Worm (Caenorhabditis elegans) whole organism, L3 larva: ENCODE data around the gene T14G12.11.

Experiments used
- R02D3.7 ChIP-seq: fragments of 150-350 bp; optimal IDR thresholded peaks from 2 replicates; lab custom pipeline; 2014; ENCODE audit warnings: missing biosample characterization, missing genetic modification characterization
- ZK546.5 ChIP-seq: sonication (generic microtip); optimal IDR thresholded peaks from 2 replicates; lab custom pipeline; 2017; ENCODE audit warnings: missing biosample characterization, missing genetic modification characterization
- aly-2 ChIP-seq: fragments of 150-350 bp; optimal IDR thresholded peaks from 2 replicates; lab custom pipeline; 2014; ENCODE audit warnings: missing biosample characterization, missing genetic modification characterization
- ama-1 ChIP-seq: fragments of 150-350 bp; optimal IDR thresholded peaks from 2 replicates; lab custom pipeline; 2018
- ceh-28 ChIP-seq: fragments of 150-350 bp; optimal IDR thresholded peaks from 2 replicates; lab custom pipeline; 2014; ENCODE audit warnings: missing biosample characterization, missing genetic modification reagents, missing genetic modification characterization
- ceh-82 ChIP-seq: fragments of 150-350 bp; optimal IDR thresholded peaks from 2 replicates; lab custom pipeline; 2014; ENCODE audit warnings: missing biosample characterization, missing genetic modification characterization
- egl-5 ChIP-seq: fragments of 150-350 bp; optimal IDR thresholded peaks from 2 replicates; lab custom pipeline; 2017; ENCODE audit warnings: missing biosample characterization, missing genetic modification reagents, missing genetic modification characterization, inconsistent platforms
- elt-1 ChIP-seq: fragments of 150-350 bp; optimal IDR thresholded peaks from 2 replicates; lab custom pipeline; 2014; ENCODE audit warnings: missing biosample characterization, missing genetic modification characterization
- elt-2 ChIP-seq: sonication (generic microtip); optimal IDR thresholded peaks from 2 replicates; lab custom pipeline; 2016; ENCODE audit warnings: missing genetic modification reagents, mild to moderate bottlenecking, missing genetic modification characterization, missing compliant biosample characterization
- elt-3 ChIP-seq, 3 experiments: fragments of 150-350 bp in 1 of 3; sonication (generic microtip) in 2 of 3; optimal IDR thresholded peaks; 2 replicates in 2 of 3; 4 replicates in 1 of 3; lab custom pipeline; 2014 to 2017; ENCODE audit warnings: missing biosample characterization in 3 of 3, missing genetic modification characterization in 3 of 3
- eor-1 ChIP-seq, 2 experiments: fragments of 150-350 bp; optimal IDR thresholded peaks; 2 replicates each; lab custom pipeline; 2014 to 2018; ENCODE audit warnings: missing biosample characterization in 2 of 2, missing genetic modification characterization in 2 of 2
- fkh-10 ChIP-seq: sonication (generic microtip); optimal IDR thresholded peaks from 2 replicates; lab custom pipeline; 2017; ENCODE audit warnings: missing biosample characterization, missing genetic modification reagents, missing genetic modification characterization
- hmg-11 ChIP-seq: sonication (generic microtip); optimal IDR thresholded peaks from 2 replicates; lab custom pipeline; 2016; ENCODE audit warnings: missing genetic modification characterization, missing compliant biosample characterization
- jun-1 ChIP-seq: fragments of 150-350 bp; optimal IDR thresholded peaks from 2 replicates; lab custom pipeline; 2014; ENCODE audit warnings: missing biosample characterization, missing genetic modification reagents, missing genetic modification characterization
- lin-15B ChIP-seq: fragments of 150-350 bp; optimal IDR thresholded peaks from 2 replicates; lab custom pipeline; 2014; ENCODE audit warnings: missing biosample characterization, missing genetic modification characterization
- lin-39 ChIP-seq: fragments of 150-350 bp; optimal IDR thresholded peaks from 2 replicates; lab custom pipeline; 2018; ENCODE audit warnings: missing biosample characterization, missing genetic modification reagents, missing genetic modification characterization
- lsy-12 ChIP-seq: sonication (generic microtip); optimal IDR thresholded peaks from 2 replicates; lab custom pipeline; 2016; ENCODE audit warnings: mild to moderate bottlenecking, missing genetic modification characterization, missing compliant biosample characterization
- mdl-1 ChIP-seq: fragments of 150-350 bp; optimal IDR thresholded peaks from 2 replicates; lab custom pipeline; 2014; ENCODE audit warnings: missing biosample characterization, missing genetic modification characterization
- mml-1 ChIP-seq: fragments of 150-350 bp; sonication (generic microtip); optimal IDR thresholded peaks from 3 replicates; lab custom pipeline; 2014; ENCODE audit warnings: missing biosample characterization, missing genetic modification characterization
- nfya-1 ChIP-seq: sonication (generic microtip); optimal IDR thresholded peaks from 2 replicates; lab custom pipeline; 2017; ENCODE audit warnings: missing genetic modification characterization, mild to moderate bottlenecking, missing compliant biosample characterization, antibody characterized with exemption, moderate library complexity; ENCODE audit not compliant: insufficient read depth
- nhr-11 ChIP-seq: fragments of 150-350 bp; optimal IDR thresholded peaks from 2 replicates; lab custom pipeline; 2014; ENCODE audit warnings: missing biosample characterization, missing genetic modification characterization
- nhr-12 ChIP-seq: fragments of 150-350 bp; optimal IDR thresholded peaks from 2 replicates; lab custom pipeline; 2014; ENCODE audit warnings: missing biosample characterization, missing genetic modification characterization
- nhr-23 ChIP-seq: fragments of 150-350 bp; optimal IDR thresholded peaks from 2 replicates; lab custom pipeline; 2014; ENCODE audit warnings: missing biosample characterization, missing genetic modification reagents, missing genetic modification characterization
- nhr-25 ChIP-seq: sonication (generic microtip); optimal IDR thresholded peaks from 2 replicates; lab custom pipeline; 2017; ENCODE audit warnings: missing biosample characterization, missing genetic modification characterization
- nhr-28 ChIP-seq: fragments of 150-350 bp; optimal IDR thresholded peaks from 2 replicates; lab custom pipeline; 2014; ENCODE audit warnings: missing biosample characterization, missing genetic modification characterization
- nhr-43 ChIP-seq: sonication (generic microtip); optimal IDR thresholded peaks from 2 replicates; lab custom pipeline; 2016; ENCODE audit warnings: mild to moderate bottlenecking, missing genetic modification characterization, missing compliant biosample characterization; ENCODE audit not compliant: poor library complexity, severe bottlenecking
- nhr-76 ChIP-seq: fragments of 150-350 bp; sonication (generic microtip); optimal IDR thresholded peaks from 5 replicates; lab custom pipeline; 2014; ENCODE audit warnings: missing biosample characterization, missing genetic modification characterization
- nhr-77 ChIP-seq: fragments of 150-350 bp; optimal IDR thresholded peaks from 2 replicates; lab custom pipeline; 2014; ENCODE audit warnings: missing biosample characterization, missing genetic modification characterization
- pha-4 ChIP-seq: fragments of 150-350 bp; optimal IDR thresholded peaks from 2 replicates; lab custom pipeline; 2014; ENCODE audit warnings: missing biosample characterization, missing genetic modification reagents, missing genetic modification characterization
- pqm-1 ChIP-seq: fragments of 150-350 bp; optimal IDR thresholded peaks from 2 replicates; lab custom pipeline; 2017; ENCODE audit warnings: missing biosample characterization, missing genetic modification characterization, inconsistent platforms
- skn-1 ChIP-seq: fragments of 150-350 bp; optimal IDR thresholded peaks from 2 replicates; lab custom pipeline; 2014; ENCODE audit warnings: missing biosample characterization, missing genetic modification characterization
- tbx-2 ChIP-seq: sonication (generic microtip); optimal IDR thresholded peaks from 2 replicates; lab custom pipeline; 2016; ENCODE audit warnings: mild to moderate bottlenecking, missing genetic modification characterization, missing compliant biosample characterization
- unc-62 ChIP-seq: fragments of 150-350 bp; sonication (generic microtip); optimal IDR thresholded peaks from 4 replicates; lab custom pipeline; 2014; ENCODE audit warnings: missing biosample characterization, missing genetic modification reagents, missing genetic modification characterization
- zag-1 ChIP-seq: fragments of 150-350 bp; optimal IDR thresholded peaks from 2 replicates; lab custom pipeline; 2014; ENCODE audit warnings: missing biosample characterization, missing genetic modification characterization

The T14G12.11 gene

DNA sequence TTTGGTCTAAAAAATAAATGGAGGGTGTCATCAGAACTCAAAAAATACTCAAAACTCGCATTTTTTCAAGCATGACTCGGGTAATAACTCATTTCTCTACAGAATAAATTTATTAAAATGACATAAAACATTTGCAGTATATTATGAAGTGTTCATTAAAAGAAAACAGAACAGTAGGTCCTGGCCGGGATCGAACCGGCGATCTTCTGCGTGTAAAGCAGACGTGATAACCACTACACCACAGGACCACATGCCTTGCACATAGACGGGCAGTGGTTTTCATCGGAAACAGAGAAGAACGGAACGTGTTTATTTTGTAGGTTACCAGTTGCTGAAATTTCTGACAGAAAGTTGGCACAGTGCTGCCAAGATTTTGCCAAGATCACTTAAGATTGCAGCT, 31.0 kb upstream of the T14G12.11 start:
- TF ChIP-seq nhr-43 (tag; lab: Kevin White, UChicago) (peak; percentile 28), nhr-28 (tag; lab: Kevin White, UChicago) (no peak), tbx-2 (tag; lab: Kevin White, UChicago) (no peak), ceh-28 (no peak), pha-4 (tag; lab: Kevin White, UChicago) (peak; percentile 2), eor-1 (tag; optimal IDR thresholded peaks at IDR 0.05; lab: Kevin White, UChicago) (no peak), ceh-82 (tag; lab: Kevin White, UChicago) (no peak), ama-1 (lab: Kevin White, UChicago) (no peak)

DNA sequence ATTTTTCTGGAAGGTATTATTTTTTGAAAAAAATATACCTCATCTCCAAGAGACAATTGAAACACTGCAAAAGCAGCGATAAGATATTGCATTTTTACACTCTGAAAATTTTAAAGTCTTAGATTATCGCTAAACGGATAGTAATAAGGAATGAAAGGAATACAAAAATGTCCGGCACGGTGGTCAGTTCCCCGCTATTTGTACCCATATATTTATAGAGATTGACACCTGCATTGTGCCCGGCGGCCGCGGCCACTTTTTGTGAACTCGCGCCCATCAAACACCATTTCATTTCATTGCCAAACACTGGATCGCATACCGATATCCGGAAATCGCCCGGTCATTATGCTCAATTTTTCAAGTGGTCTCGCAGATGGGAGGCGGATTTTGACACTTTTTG, 30.4 kb upstream of the T14G12.11 start, which contains the start of gene idpp-5:
TSS of gene idpp-5 (minus strand) at position 101 of the 400 bp plus-strand sequence.
- TF ChIP-seq mml-1 (tag; lab: Kevin White, UChicago) = no peak
- TF ChIP-seq nfya-1 (tag; lab: Kevin White, UChicago) = no peak
- no peak for TF ChIP-seq lin-15B (tag; lab: Kevin White, UChicago)
- no peak for TF ChIP-seq elt-1 (tag; lab: Kevin White, UChicago)
- no peak for TF ChIP-seq pqm-1 (tag; lab: Kevin White, UChicago)
- TF ChIP-seq ZK546.5 (tag; lab: Kevin White, UChicago) = no peak
- no peak for TF ChIP-seq pha-4 (tag; lab: Kevin White, UChicago)
- no peak for TF ChIP-seq zag-1

DNA sequence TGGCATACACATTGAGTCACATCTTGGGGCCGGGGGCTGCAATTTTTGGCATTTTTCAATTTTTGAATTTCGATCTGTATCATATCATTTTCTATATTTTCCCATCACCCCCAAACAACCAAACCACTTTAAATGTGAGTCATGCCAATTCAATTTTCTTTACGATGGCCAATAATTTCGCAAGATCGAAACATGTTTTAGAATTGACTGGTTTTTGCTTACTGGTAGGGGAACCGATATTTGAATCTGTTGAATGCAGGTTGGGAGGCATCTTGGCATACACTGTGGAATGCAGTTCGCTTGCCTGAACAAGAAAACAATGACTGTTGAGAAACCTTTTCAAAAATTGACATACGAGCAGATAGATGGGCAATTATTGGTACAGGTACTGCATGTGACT, 28.8 kb upstream of the T14G12.11 start:
- TF ChIP-seq nhr-11 = no peak
- no peak for TF ChIP-seq elt-2 (tag; lab: Kevin White, UChicago)
- no peak for TF ChIP-seq ceh-28
- no peak for TF ChIP-seq nhr-12 (tag; lab: Kevin White, UChicago)
- no peak for TF ChIP-seq hmg-11 (tag; lab: Kevin White, UChicago)
- no peak for TF ChIP-seq skn-1 (tag; lab: Kevin White, UChicago)
- TF ChIP-seq aly-2 (tag; lab: Kevin White, UChicago) = no peak
- TF ChIP-seq ZK546.5 (tag; lab: Kevin White, UChicago) = no peak
- TF ChIP-seq nhr-43 (tag; lab: Kevin White, UChicago) = no peak
- TF ChIP-seq pha-4 (tag; lab: Kevin White, UChicago) = no peak
- TF ChIP-seq fkh-10 (GFP tag; lab: Kevin White, UChicago) = no peak
- no peak for TF ChIP-seq egl-5 (tag; lab: Kevin White, UChicago)
- no peak for TF ChIP-seq mdl-1
- no peak for TF ChIP-seq nhr-77 (tag; lab: Kevin White, UChicago)
- no peak for TF ChIP-seq nhr-76 (tag; lab: Kevin White, UChicago)
- no peak for TF ChIP-seq elt-3 (tag; optimal IDR thresholded peaks at IDR 0.05; lab: Kevin White, UChicago)

DNA sequence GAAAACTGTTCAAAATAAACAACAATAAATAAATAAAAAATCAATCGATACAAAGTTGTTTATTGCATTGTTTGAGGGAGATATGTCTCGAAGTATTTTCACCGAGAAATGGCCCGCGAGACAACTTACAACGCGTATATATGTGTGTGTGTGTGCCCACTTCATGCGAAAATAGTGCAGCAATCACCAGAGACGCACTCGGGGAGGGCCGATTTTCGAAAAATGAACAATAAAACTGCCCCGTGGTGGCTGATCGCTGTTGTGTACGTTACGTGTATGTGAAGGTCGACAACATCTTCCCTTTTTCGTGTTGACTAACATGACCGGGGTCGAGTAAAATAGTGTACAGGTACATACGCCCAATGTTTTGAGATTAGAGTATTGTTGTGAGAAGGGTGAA, 26.1 kb upstream of the T14G12.11 start:
- TF ChIP-seq nfya-1 (tag; lab: Kevin White, UChicago) (peak; percentile 9), unc-62 (GFP tag; lab: Kevin White, UChicago) (no peak), nhr-43 (tag; lab: Kevin White, UChicago) (peak; percentile 62), ama-1 (lab: Kevin White, UChicago) (peak; percentile 85), ceh-28 (peak; percentile 55), jun-1 (tag; lab: Kevin White, UChicago) (peak; percentile 7), pha-4 (tag; lab: Kevin White, UChicago) (peak; percentile 86), nhr-12 (tag; lab: Kevin White, UChicago) (no peak), lin-39 (tag; lab: Kevin White, UChicago) (peak; percentile 34), nhr-25 (tag; lab: Kevin White, UChicago) (peak; percentile 97), egl-5 (tag; lab: Kevin White, UChicago) (peak; percentile 63), R02D3.7 (tag; lab: Kevin White, UChicago) (no peak), lsy-12 (tag; lab: Kevin White, UChicago) (peak; percentile 21), nhr-23 (tag; lab: Kevin White, UChicago) (peak; percentile 54)
- TF ChIP-seq, all 47 proteins: peak for 11
